Worm (Caenorhabditis elegans): ENCODE data around the gene D1014.13.

DNA sequence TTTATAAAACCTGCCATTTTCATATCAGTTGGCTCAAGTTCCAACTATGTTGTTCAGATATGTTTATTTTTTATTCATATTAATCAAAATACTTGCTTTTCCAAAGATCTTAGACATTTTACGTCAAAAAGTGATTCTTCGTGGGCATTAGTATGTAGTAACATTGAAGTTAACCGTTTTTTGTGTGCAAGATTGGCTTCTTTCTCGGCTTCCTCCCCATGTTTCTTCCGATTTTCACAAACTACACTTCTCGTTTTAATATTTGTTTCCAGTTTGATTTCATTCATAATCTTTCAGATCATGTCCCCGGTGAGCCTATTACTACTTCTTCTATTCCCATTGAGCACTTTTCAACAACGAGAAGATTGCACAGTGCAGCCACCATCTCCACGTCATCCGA, 12.0 kb downstream of the D1014.13 start, which contains the start of gene sul-2:
- TF ChIP-seq elt-1 (tag; optimal IDR thresholded peaks at IDR 0.05; ENCODE audit: borderline replicate concordance, insufficient read depth): no peak
- no peak for TF ChIP-seq elt-3 (tag; optimal IDR thresholded peaks at IDR 0.05)
- TF ChIP-seq nhr-76 (tag; optimal IDR thresholded peaks at IDR 0.05): no peak
- TF ChIP-seq mep-1 (tag; optimal IDR thresholded peaks at IDR 0.05): no peak

All from whole organism, mixed stage, embryonic.